Worm (Caenorhabditis elegans): ENCODE data around the gene srg-32.

srg-32 gene

DNA sequence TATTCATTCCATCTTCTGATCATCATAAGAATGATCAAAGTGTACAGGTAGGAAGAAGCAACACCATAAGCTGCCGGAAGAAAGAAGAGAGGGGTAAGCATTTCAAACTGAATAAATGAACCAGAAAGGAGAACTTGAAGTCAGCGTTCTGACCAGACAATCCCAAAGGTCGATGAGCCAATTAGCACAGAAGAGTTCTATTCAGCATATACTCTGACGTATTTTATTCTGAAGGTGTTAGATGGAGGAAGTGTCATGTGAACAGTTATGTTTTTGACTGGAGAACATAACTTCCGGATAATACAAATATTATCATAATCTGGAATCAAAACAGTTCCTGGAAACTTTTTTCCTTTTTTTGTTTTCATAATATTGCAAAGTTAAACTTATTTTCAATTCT lies at the start of gene srg-32:
TSS of gene srg-32 (minus strand) at position 101 of the 400 bp plus-strand sequence.
- TF ChIP-seq lin-11 (tag; optimal IDR thresholded peaks at IDR 0.05) (no peak), pros-1 (tag; optimal IDR thresholded peaks at IDR 0.05) (no peak), fax-1 (tag; optimal IDR thresholded peaks at IDR 0.05) (no peak), lim-6 (tag; optimal IDR thresholded peaks at IDR 0.05) (no peak), ceh-14 (tag; optimal IDR thresholded peaks at IDR 0.05) (no peak), ceh-30 (tag; optimal IDR thresholded peaks at IDR 0.05) (no peak), tbx-2 (tag; optimal IDR thresholded peaks at IDR 0.05) (no peak), pag-3 (tag; optimal IDR thresholded peaks at IDR 0.05; ENCODE audit: borderline replicate concordance) (no peak), ceh-31 (tag; optimal IDR thresholded peaks at IDR 0.05) (no peak), ceh-48 (tag; optimal IDR thresholded peaks at IDR 0.05) (no peak), fkh-10 (GFP tag; optimal IDR thresholded peaks at IDR 0.05) (no peak), ceh-6 (GFP tag; optimal IDR thresholded peaks at IDR 0.05) (no peak), ceh-45 (GFP tag; IDR thresholded peaks at IDR 0.05) (no peak), ama-1 (optimal IDR thresholded peaks at IDR 0.05) (no peak), npax-4 (tag; optimal IDR thresholded peaks at IDR 0.05) (no peak), T23F11.4 (GFP tag; optimal IDR thresholded peaks at IDR 0.05) (no peak), pat-9 (tag; optimal IDR thresholded peaks at IDR 0.05) (no peak), hlh-6 (tag; optimal IDR thresholded peaks at IDR 0.05) (no peak), ceh-9 (tag; optimal IDR thresholded peaks at IDR 0.05) (no peak)

DNA sequence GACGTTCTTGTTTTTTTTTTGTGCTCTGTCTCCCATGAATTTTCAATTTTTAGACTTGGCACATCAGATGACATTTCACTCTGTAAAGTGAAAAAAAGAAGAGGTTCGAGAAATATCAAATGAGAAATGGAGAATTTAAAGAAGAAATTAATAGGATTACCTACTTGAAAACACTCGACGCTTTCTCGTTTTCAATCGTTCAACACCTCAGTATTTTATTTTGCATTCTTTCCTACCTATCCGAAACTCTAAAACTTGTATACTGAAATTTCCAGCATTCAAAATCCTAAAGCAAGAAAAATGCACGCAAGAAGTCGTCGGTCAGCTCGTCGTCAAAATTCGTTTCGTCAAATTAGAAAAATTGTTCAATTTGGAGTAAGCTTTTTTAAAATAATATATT lies 47.1 kb upstream of the srg-32 start, which contains the start of gene kvs-2:
TSS of gene kvs-2 (plus strand) at position 301 of the 400 bp plus-strand sequence.
- TF ChIP-seq F13H6.1 (tag; optimal IDR thresholded peaks at IDR 0.05) (no peak), pros-1 (tag; optimal IDR thresholded peaks at IDR 0.05) (no peak), unc-55 (GFP tag; optimal IDR thresholded peaks at IDR 0.05) (no peak), elt-2 (tag; optimal IDR thresholded peaks at IDR 0.05) (no peak), ceh-9 (tag; optimal IDR thresholded peaks at IDR 0.05) (no peak), lin-11 (tag; optimal IDR thresholded peaks at IDR 0.05) (no peak), eyg-1 (tag; optimal IDR thresholded peaks at IDR 0.05) (no peak), unc-86 (tag; optimal IDR thresholded peaks at IDR 0.05) (no peak), gmeb-2 (tag; optimal IDR thresholded peaks at IDR 0.05) (no peak), fkh-10 (GFP tag; optimal IDR thresholded peaks at IDR 0.05) (no peak), ceh-31 (tag; optimal IDR thresholded peaks at IDR 0.05) (no peak), tbx-2 (tag; optimal IDR thresholded peaks at IDR 0.05) (no peak), pha-4 (tag; optimal IDR thresholded peaks at IDR 0.05) (no peak)

DNA sequence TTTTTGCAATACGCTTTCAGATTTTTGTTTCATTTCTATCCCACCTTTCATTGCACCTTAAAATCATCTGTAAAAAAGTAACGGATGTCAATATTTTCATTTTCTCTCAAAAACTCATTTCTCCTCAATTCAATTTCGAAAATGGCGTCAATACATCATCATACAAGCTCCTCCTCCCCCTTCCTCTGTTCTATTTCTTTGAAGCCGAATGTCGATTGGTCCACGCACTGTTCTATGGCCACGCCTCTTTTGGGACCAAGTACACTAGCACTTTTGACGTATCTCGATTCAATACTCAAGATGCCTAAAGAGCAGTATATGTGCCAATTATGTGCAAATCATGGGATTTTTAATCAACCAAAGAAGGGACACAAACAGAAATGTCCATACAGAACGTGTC lies 44.2 kb upstream of the srg-32 start, which contains the start of gene mab-23:
TSS of gene mab-23 (plus strand) at position 301 of the 400 bp plus-strand sequence.
- TF ChIP-seq ttx-3 (tag; optimal IDR thresholded peaks at IDR 0.05) (no peak), ztf-16 (tag; optimal IDR thresholded peaks at IDR 0.05) (no peak), hlh-30 (tag; optimal IDR thresholded peaks at IDR 0.05; ENCODE audit: insufficient read depth) (no peak), tbx-2 (tag; optimal IDR thresholded peaks at IDR 0.05) (no peak), ceh-34 (tag; optimal IDR thresholded peaks at IDR 0.05) (no peak), ceh-48 (tag; optimal IDR thresholded peaks at IDR 0.05) (no peak)

DNA sequence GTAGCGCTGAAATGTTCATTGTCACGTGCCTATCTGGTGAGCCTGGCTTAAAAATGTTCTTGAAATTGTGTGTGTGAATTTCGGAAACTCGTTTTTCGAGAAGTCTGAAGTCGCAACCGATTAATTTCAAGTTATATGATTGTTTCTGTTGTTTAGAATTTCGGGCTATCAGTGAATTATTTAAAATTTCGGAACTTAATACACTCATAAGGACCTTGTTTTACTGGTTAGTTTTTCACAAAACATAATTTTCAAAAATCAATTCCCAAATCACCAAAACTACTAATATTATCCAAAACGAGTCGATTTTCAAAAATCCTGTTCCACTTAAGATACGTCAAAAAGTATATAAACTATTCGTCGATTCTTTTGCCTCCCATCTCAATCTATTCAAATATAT lies 41.9 kb upstream of the srg-32 start:
- no peak for TF ChIP-seq Y22D7AL.16 (tag; optimal IDR thresholded peaks at IDR 0.05)

DNA sequence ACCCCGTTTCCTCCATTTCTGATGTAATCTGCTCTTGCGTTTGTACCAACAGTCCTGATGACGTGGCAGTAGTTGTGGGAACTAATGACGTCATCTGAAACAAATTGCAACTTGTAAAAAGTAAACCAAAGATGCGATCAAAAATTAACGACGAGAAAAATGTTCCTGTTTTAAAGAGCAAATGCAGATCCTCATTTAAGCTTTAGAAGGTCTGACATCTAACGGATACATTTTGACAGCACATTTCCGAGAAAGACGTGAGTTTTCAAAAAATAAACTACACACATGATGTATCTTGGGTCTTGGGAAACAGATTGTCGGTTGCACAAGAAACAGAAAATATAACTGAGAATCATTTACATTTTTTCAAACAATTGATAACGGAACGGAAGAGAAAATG lies 26.9 kb upstream of the srg-32 start, which contains the start of gene H09F14.1:
TSS of gene H09F14.1 (minus strand) at position 101 of the 400 bp plus-strand sequence.
- TF ChIP-seq nhr-232 (tag; optimal IDR thresholded peaks at IDR 0.05) (no peak), ahr-1 (tag; optimal IDR thresholded peaks at IDR 0.05) (no peak), hlh-15 (tag; optimal IDR thresholded peaks at IDR 0.05) (no peak), unc-86 (tag; optimal IDR thresholded peaks at IDR 0.05) (no peak), ceh-2 (tag; optimal IDR thresholded peaks at IDR 0.05) (no peak), gmeb-2 (tag; optimal IDR thresholded peaks at IDR 0.05) (no peak)

All from whole organism, late embryonic.